Fruit fly (Drosophila melanogaster) whole organism, embryonic: ENCODE measurements around the gene gkt.
A peak's percentile ranks its signal among the peaks of the same experiment; 100 is the strongest.

Experiments used
- ATbp ChIP-seq: fragments of 200-800 bp; sonication (Bioruptor generic); optimal IDR thresholded peaks from 2 replicates; lab custom pipeline; 2017; ENCODE audit warnings: missing biosample characterization, mild to moderate bottlenecking, missing genetic modification characterization, missing genetic modification reagents
- CG1024 ChIP-seq: fragments of 200-800 bp; sonication (Bioruptor generic); IDR thresholded peaks from 2 replicates; pipeline ENCODE4 v1.3.6; 2022; ENCODE audit warnings: missing biosample characterization, missing genetic modification characterization
- CG10274 ChIP-seq: fragments of 200-800 bp; sonication (Bioruptor generic); optimal IDR thresholded peaks from 3 replicates; lab custom pipeline; 2017; ENCODE audit warnings: missing biosample characterization, mild to moderate bottlenecking, missing genetic modification characterization
- CG11696 ChIP-seq: fragments of 200-800 bp; sonication (Bioruptor generic); IDR thresholded peaks from 2 replicates; pipeline ENCODE4 v1.3.6; 2022; ENCODE audit warnings: missing biosample characterization, missing genetic modification characterization
- CG12391 ChIP-seq: fragments of 200-800 bp; sonication (Bioruptor generic); optimal IDR thresholded peaks from 3 replicates; lab custom pipeline; 2018; ENCODE audit warnings: missing biosample characterization, mild to moderate bottlenecking, missing genetic modification characterization, moderate library complexity
- CG14014 ChIP-seq: fragments of 200-800 bp; sonication (Bioruptor generic); IDR thresholded peaks from 2 replicates; pipeline ENCODE4 v1.3.6; 2022; ENCODE audit warnings: missing biosample characterization, missing genetic modification characterization
- CG15514 ChIP-seq: fragments of 200-800 bp; sonication (Bioruptor generic); optimal IDR thresholded peaks from 3 replicates; lab custom pipeline; 2017; ENCODE audit warnings: missing biosample characterization, missing genetic modification characterization, mild to moderate bottlenecking, moderate library complexity, missing genetic modification reagents
- CG1603 ChIP-seq: fragments of 200-800 bp; sonication (Bioruptor generic); optimal IDR thresholded peaks from 2 replicates; lab custom pipeline; 2019; ENCODE audit warnings: missing biosample characterization, mild to moderate bottlenecking, missing genetic modification characterization, moderate library complexity
- CG17359 ChIP-seq: fragments of 200-800 bp; sonication (Bioruptor generic); optimal IDR thresholded peaks from 3 replicates; lab custom pipeline; 2018; ENCODE audit warnings: missing biosample characterization, mild to moderate bottlenecking, missing genetic modification characterization, moderate library complexity
- CG31224 ChIP-seq: fragments of 200-800 bp; sonication (Bioruptor generic); IDR thresholded peaks from 2 replicates; pipeline ENCODE4 v1.3.6; 2022; ENCODE audit warnings: missing biosample characterization, missing genetic modification characterization
- CG4730 ChIP-seq: fragments of 200-800 bp; sonication (Bioruptor generic); IDR thresholded peaks from 2 replicates; pipeline ENCODE4 v1.3.6; 2022; ENCODE audit warnings: missing biosample characterization, missing genetic modification characterization
- CG6854 ChIP-seq: fragments of 200-800 bp; sonication (Bioruptor generic); optimal IDR thresholded peaks from 3 replicates; lab custom pipeline; 2017; ENCODE audit warnings: missing biosample characterization, mild to moderate bottlenecking, missing genetic modification characterization
- CG7372 ChIP-seq: fragments of 200-800 bp; sonication (Bioruptor generic); IDR thresholded peaks from 2 replicates; pipeline ENCODE4 v1.3.6; 2022; ENCODE audit warnings: missing biosample characterization, missing genetic modification characterization
- CG7556 ChIP-seq: fragments of 200-800 bp; sonication (Bioruptor generic); optimal IDR thresholded peaks from 2 replicates; lab custom pipeline; 2017; ENCODE audit warnings: missing biosample characterization, mild to moderate bottlenecking, missing genetic modification characterization
- CG7839 ChIP-seq: fragments of 200-800 bp; sonication (Bioruptor generic); optimal IDR thresholded peaks from 3 replicates; lab custom pipeline; 2018; ENCODE audit warnings: missing biosample characterization, mild to moderate bottlenecking, missing genetic modification characterization, moderate library complexity
- CG8281 ChIP-seq: fragments of 200-800 bp; sonication (Bioruptor generic); optimal IDR thresholded peaks from 2 replicates; lab custom pipeline; 2018; ENCODE audit warnings: missing biosample characterization, mild to moderate bottlenecking, missing genetic modification characterization, moderate library complexity
- CG8944 ChIP-seq: fragments of 200-800 bp; sonication (Bioruptor generic); optimal IDR thresholded peaks from 3 replicates; lab custom pipeline; 2016; ENCODE audit warnings: missing biosample characterization, missing genetic modification characterization
- CG9437 ChIP-seq: fragments of 200-800 bp; sonication (Bioruptor generic); optimal IDR thresholded peaks from 2 replicates; lab custom pipeline; 2018; ENCODE audit warnings: missing biosample characterization, mild to moderate bottlenecking, missing genetic modification characterization
- CTCF ChIP-seq: fragments of 200-800 bp; sonication (Bioruptor generic); optimal IDR thresholded peaks from 2 replicates; lab custom pipeline; 2017; ENCODE audit warnings: missing biosample characterization, mild to moderate bottlenecking, missing genetic modification characterization, moderate library complexity
- Camta ChIP-seq: fragments of 200-800 bp; sonication (Bioruptor generic); optimal IDR thresholded peaks from 2 replicates; lab custom pipeline; 2016; ENCODE audit warnings: missing biosample characterization, missing genetic modification characterization
- Dfd ChIP-seq, 2 experiments: fragments of >200 bp; optimal IDR thresholded peaks; 2 replicates each; lab custom pipeline; 2017; ENCODE audit warnings: missing biosample characterization in 2 of 2, missing genetic modification characterization in 2 of 2
- Drgx ChIP-seq: fragments of 200-800 bp; sonication (Bioruptor generic); IDR thresholded peaks from 2 replicates; pipeline ENCODE4 v1.3.6; 2022; ENCODE audit warnings: missing biosample characterization, missing genetic modification characterization
- E2f2 ChIP-seq: fragments of 200-800 bp; sonication (Bioruptor generic); IDR thresholded peaks from 2 replicates; pipeline ENCODE4 v1.3.6; 2022; ENCODE audit warnings: missing biosample characterization, missing genetic modification characterization
- HLH54F ChIP-seq: fragments of 200-800 bp; sonication (Bioruptor generic); optimal IDR thresholded peaks from 3 replicates; lab custom pipeline; 2016; ENCODE audit warnings: missing biosample characterization, missing genetic modification characterization
- HLHmδ ChIP-seq: fragments of 200-800 bp; sonication (Bioruptor generic); optimal IDR thresholded peaks from 2 replicates; lab custom pipeline; 2018; ENCODE audit warnings: missing biosample characterization, mild to moderate bottlenecking, missing genetic modification characterization, moderate library complexity
- Jarid2 ChIP-seq: fragments of 200-800 bp; sonication (Bioruptor generic); optimal IDR thresholded peaks from 3 replicates; lab custom pipeline; 2017; ENCODE audit warnings: mild to moderate bottlenecking, missing biosample characterization, missing genetic modification reagents, missing genetic modification characterization
- Mad ChIP-seq: fragments of 200-800 bp; sonication (Bioruptor generic); optimal IDR thresholded peaks from 2 replicates; lab custom pipeline; 2016; ENCODE audit warnings: missing biosample characterization, missing genetic modification characterization
- Mes4 ChIP-seq: fragments of 200-800 bp; sonication (Bioruptor generic); optimal IDR thresholded peaks from 2 replicates; lab custom pipeline; 2016; ENCODE audit warnings: missing biosample characterization, missing genetic modification characterization
- Mrtf ChIP-seq: fragments of 200-800 bp; sonication (Bioruptor generic); IDR thresholded peaks from 3 replicates; pipeline ENCODE4 v1.3.6; 2022; ENCODE audit warnings: missing biosample characterization, missing genetic modification characterization
- Myb ChIP-seq: fragments of 200-800 bp; sonication (Bioruptor generic); optimal IDR thresholded peaks from 2 replicates; lab custom pipeline; 2016; ENCODE audit warnings: missing biosample characterization, missing genetic modification characterization
- amos ChIP-seq: fragments of 200-800 bp; sonication (Bioruptor generic); IDR thresholded peaks from 2 replicates; pipeline ENCODE4 v1.3.6; 2022; ENCODE audit warnings: missing biosample characterization, missing genetic modification characterization; ENCODE audit not compliant: partially characterized antibody
- ato ChIP-seq: fragments of 200-800 bp; sonication (Bioruptor generic); IDR thresholded peaks from 2 replicates; pipeline ENCODE4 v1.3.6; 2022; ENCODE audit warnings: missing biosample characterization, missing genetic modification characterization; ENCODE audit not compliant: partially characterized antibody
- bab2 ChIP-seq: fragments of 200-800 bp; sonication (Bioruptor generic); optimal IDR thresholded peaks from 2 replicates; lab custom pipeline; 2016; ENCODE audit warnings: missing biosample characterization, missing genetic modification characterization
- dati ChIP-seq: fragments of 200-800 bp; sonication (Bioruptor generic); IDR thresholded peaks from 2 replicates; pipeline ENCODE4 v1.3.6; 2022; ENCODE audit warnings: missing biosample characterization, missing genetic modification characterization
- en ChIP-seq: fragments of 200-800 bp; sonication (Bioruptor generic); optimal IDR thresholded peaks from 2 replicates; lab custom pipeline; 2016; ENCODE audit warnings: missing biosample characterization, missing genetic modification characterization
- hb ChIP-seq: fragments of 200-800 bp; sonication (Bioruptor generic); IDR thresholded peaks from 3 replicates; pipeline ENCODE4 v1.3.6; 2022; ENCODE audit warnings: missing biosample characterization, missing genetic modification characterization; ENCODE audit not compliant: partially characterized antibody
- ken ChIP-seq: fragments of 200-800 bp; sonication (Bioruptor generic); IDR thresholded peaks from 3 replicates; pipeline ENCODE4 v1.3.6; 2022; ENCODE audit warnings: missing biosample characterization, missing genetic modification characterization
- knrl ChIP-seq: fragments of 200-800 bp; sonication (Bioruptor generic); IDR thresholded peaks from 3 replicates; pipeline ENCODE4 v1.3.6; 2022; ENCODE audit warnings: missing biosample characterization, missing genetic modification characterization; ENCODE audit not compliant: partially characterized antibody
- lab ChIP-seq: fragments of 200-800 bp; sonication (Bioruptor generic); optimal IDR thresholded peaks from 3 replicates; lab custom pipeline; 2017; ENCODE audit warnings: missing biosample characterization, missing genetic modification characterization, mild to moderate bottlenecking, moderate library complexity, missing genetic modification reagents
- lilli ChIP-seq: fragments of 200-800 bp; sonication (Bioruptor generic); optimal IDR thresholded peaks from 3 replicates; lab custom pipeline; 2016; ENCODE audit warnings: missing biosample characterization, missing genetic modification characterization
- nom ChIP-seq: fragments of 200-800 bp; sonication (Bioruptor generic); optimal IDR thresholded peaks from 2 replicates; lab custom pipeline; 2017; ENCODE audit warnings: missing biosample characterization, missing genetic modification characterization, mild to moderate bottlenecking, moderate library complexity, missing genetic modification reagents
- pros ChIP-seq: fragments of 200-800 bp; sonication (Bioruptor generic); optimal IDR thresholded peaks from 3 replicates; lab custom pipeline; 2019; ENCODE audit warnings: missing biosample characterization, mild to moderate bottlenecking, missing genetic modification characterization, moderate library complexity
- pum ChIP-seq: fragments of 200-800 bp; sonication (Bioruptor generic); optimal IDR thresholded peaks from 2 replicates; lab custom pipeline; 2016; ENCODE audit warnings: missing biosample characterization, missing genetic modification characterization
- rib ChIP-seq: fragments of 200-800 bp; sonication (Bioruptor generic); IDR thresholded peaks from 2 replicates; pipeline ENCODE4 v1.3.6; 2022; ENCODE audit warnings: missing biosample characterization, missing genetic modification characterization
- salm ChIP-seq: fragments of 200-800 bp; sonication (Bioruptor generic); optimal IDR thresholded peaks from 2 replicates; lab custom pipeline; 2018; ENCODE audit warnings: missing biosample characterization, mild to moderate bottlenecking, missing genetic modification characterization
- sens-2 ChIP-seq: fragments of 200-800 bp; sonication (Bioruptor generic); IDR thresholded peaks from 2 replicates; pipeline ENCODE4 v1.3.6; 2022; ENCODE audit warnings: missing biosample characterization, missing genetic modification characterization
- tin ChIP-seq: fragments of 200-800 bp; sonication (Bioruptor generic); optimal IDR thresholded peaks from 3 replicates; lab custom pipeline; 2016; ENCODE audit warnings: missing biosample characterization, missing genetic modification characterization
- twi ChIP-seq: fragments of 200-800 bp; optimal IDR thresholded peaks from 2 replicates; lab custom pipeline; 2019; ENCODE audit warnings: missing biosample characterization, mild to moderate bottlenecking, missing genetic modification characterization, moderate library complexity
- wor ChIP-seq: fragments of 200-800 bp; sonication (Bioruptor generic); IDR thresholded peaks from 2 replicates; pipeline ENCODE4 v1.3.6; 2022; ENCODE audit warnings: missing biosample characterization, missing genetic modification characterization
- zfh1 ChIP-seq: fragments of 200-800 bp; sonication (Bioruptor generic); IDR thresholded peaks from 3 replicates; pipeline ENCODE4 v1.3.6; 2022; ENCODE audit warnings: missing biosample characterization, missing genetic modification characterization

gkt gene

DNA sequence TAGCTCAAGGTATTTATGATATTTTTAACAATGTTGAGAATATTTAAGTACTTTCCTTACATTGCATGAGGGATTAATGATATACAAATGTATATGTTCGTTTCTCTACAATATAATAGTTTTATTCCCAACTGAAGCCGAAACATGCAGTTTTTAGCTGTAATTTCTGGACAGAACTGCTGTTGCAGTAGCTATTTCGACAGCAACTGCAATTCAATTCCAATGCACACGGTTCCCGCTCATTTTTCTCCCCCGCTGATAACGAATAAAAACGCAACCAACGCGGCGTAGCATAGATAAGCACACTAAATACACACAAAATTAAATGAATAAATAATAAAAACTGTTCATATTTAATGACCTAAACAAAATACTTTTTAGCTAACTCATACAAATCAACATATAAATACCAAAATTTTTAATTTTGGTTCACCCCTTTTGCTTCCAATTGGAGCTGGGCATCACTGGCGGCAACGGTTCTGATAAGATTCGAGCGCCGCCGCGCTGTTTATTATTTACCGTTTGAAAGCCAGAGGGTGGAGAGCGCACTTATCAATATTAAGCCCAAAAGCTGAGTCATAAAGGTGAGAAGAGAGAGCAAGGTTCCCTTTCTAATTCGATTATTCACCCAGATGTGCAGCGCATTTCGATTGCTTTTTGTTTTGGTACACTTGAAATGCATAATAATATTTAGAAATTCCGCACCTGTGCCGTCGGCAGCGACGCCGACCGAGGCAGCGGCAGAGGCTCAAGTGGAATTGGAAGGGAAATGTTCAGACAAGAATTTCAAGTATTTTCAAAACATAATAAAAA, 1.3 kb upstream of the gkt start (continued):
- TF ChIP-seq CG31224 (GFP tag; lab: Robert Waterston, UW) (no peak), nom (GFP tag; lab: Kevin White, UChicago) (no peak), CTCF (GFP tag; lab: Kevin White, UChicago) (peak; percentile 32), CG8281 (peak; percentile 46), Drgx (peak; percentile 19; the same call in 1 of the 2 replicates), CG8944 (GFP tag; lab: Kevin White, UChicago) (no peak), E2f2 (GFP tag; lab: Robert Waterston, UW) (0 out of 2 replicates have a peak, but pooled peaks have one; percentile 25), CG6854 (GFP tag; lab: Kevin White, UChicago) (no peak), Mrtf (no peak), pros (GFP tag; lab: Kevin White, UChicago) (no peak), bab2 (GFP tag; lab: Kevin White, UChicago) (no peak), en (GFP tag; lab: Kevin White, UChicago) (no peak), rib (0 out of 2 replicates have a peak, but pooled peaks have one; percentile 16), dati (GFP tag; lab: Robert Waterston, UW) (no peak), CG11696 (no peak), CG7839 (peak; percentile 9), zfh1 (GFP tag; lab: Robert Waterston, UW) (no peak), ato (no peak), sens-2 (GFP tag; lab: Robert Waterston, UW) (no peak), amos (GFP tag; lab: Robert Waterston, UW) (peak; percentile 33; the same call in 1 of the 2 replicates), hb (GFP tag; lab: Robert Waterston, UW) (no peak), CG14014 (no peak), wor (GFP tag; lab: Robert Waterston, UW) (no peak), lilli (GFP tag; lab: Kevin White, UChicago) (peak; percentile 19), pum (GFP tag; lab: Kevin White, UChicago) (no peak), tin (GFP tag; lab: Kevin White, UChicago) (no peak), CG7372 (GFP tag; lab: Robert Waterston, UW) (no peak), CG1603 (tag; lab: Kevin White, UChicago) (no peak), HLH54F (GFP tag; lab: Kevin White, UChicago) (no peak), twi (tag; lab: Kevin White, UChicago) (no peak), Mes4 (GFP tag; lab: Kevin White, UChicago) (no peak), HLHmδ (no peak), CG12391 (tag; lab: Kevin White, UChicago) (peak; percentile 19), lab (GFP tag; lab: Kevin White, UChicago) (peak; percentile 55), CG17359 (tag; lab: Kevin White, UChicago) (no peak), CG4730 (GFP tag; lab: Robert Waterston, UW) (no peak), knrl (GFP tag; lab: Robert Waterston, UW) (0 out of 3 replicates have a peak, but pooled peaks have one; percentile 9), ATbp (GFP tag; lab: Kevin White, UChicago) (peak; percentile 40), CG9437 (GFP tag; lab: Kevin White, UChicago) (no peak), Myb (no peak), Jarid2 (no peak), CG15514 (GFP tag; lab: Kevin White, UChicago) (peak; percentile 54), Camta (GFP tag; lab: Kevin White, UChicago) (no peak), Dfd (GFP tag; optimal IDR thresholded peaks at IDR 0.05; lab: Kevin White, UChicago) (no peak), salm (tag; lab: Kevin White, UChicago) (peak; percentile 11), CG1024 (GFP tag; lab: Robert Waterston, UW) (no peak), CG10274 (GFP tag; lab: Kevin White, UChicago) (no peak), CG7556 (GFP tag; lab: Kevin White, UChicago) (peak; percentile 19), Mad (peak; percentile 35), ken (GFP tag; lab: Robert Waterston, UW) (0 out of 3 replicates have a peak, but pooled peaks have one; percentile 17)
